Fruit fly (Drosophila melanogaster) whole organism: ENCODE measurements around the gene CG6293.

ENCODE experiments used
- CG8478 ChIP-seq: fragments of >200 bp; optimal IDR thresholded peaks from 2 replicates; lab custom pipeline; 2018; ENCODE audit warnings: inconsistent platforms
- pan ChIP-seq: fragments of >200 bp; optimal IDR thresholded peaks from 2 replicates; lab custom pipeline; 2017
- psq ChIP-seq: fragments of >200 bp; optimal IDR thresholded peaks from 2 replicates; lab custom pipeline; 2017
- usp ChIP-seq: fragments of >200 bp; optimal IDR thresholded peaks from 2 replicates; lab custom pipeline; 2017; ENCODE audit warnings: missing biosample characterization, missing genetic modification characterization, mixed read lengths

DNA sequence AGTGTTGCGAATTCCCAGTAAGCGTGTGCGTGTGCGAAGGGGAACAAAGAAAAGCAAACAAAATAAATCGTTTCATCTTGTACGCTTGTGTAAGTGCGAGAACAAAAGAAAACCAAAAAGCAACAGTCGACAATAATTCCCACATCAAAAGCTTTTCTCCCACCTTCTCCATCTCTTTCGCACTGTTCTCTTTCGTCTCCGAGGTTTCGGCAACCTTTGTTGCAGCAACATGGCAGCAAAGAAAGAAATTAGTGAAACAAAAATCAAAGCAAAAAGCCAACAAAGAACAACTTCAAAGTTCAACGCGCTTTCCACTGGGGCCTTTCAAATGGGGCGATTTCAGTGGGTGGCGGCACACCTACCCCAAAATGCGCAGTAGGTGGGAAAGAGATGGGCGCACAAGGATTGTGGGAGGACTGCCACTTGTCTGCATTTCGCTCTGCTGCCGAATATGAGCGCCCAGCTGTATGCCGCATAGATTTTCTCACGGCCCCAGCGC, 40.6 kb upstream of the CG6293 start:
- TF ChIP-seq usp (GFP tag; lab: Kevin White, UChicago) (no peak), CG8478 (lab: Kevin White, UChicago) (no peak), pan (lab: Kevin White, UChicago) (no peak), psq (lab: Kevin White, UChicago) (no peak)
